Worm (Caenorhabditis elegans) whole organism, mixed stage, embryonic: Measurements from ENCODE around the gene mpz-1.

Experiments used
- M03D4.4 ChIP-seq: sonication (generic microtip); optimal IDR thresholded peaks from 2 replicates; lab custom pipeline; 2017; ENCODE audit warnings: mild to moderate bottlenecking, missing genetic modification characterization, missing compliant biosample characterization
- blmp-1 ChIP-seq: fragments of 150-350 bp; optimal IDR thresholded peaks from 2 replicates; lab custom pipeline; 2014; ENCODE audit warnings: missing biosample characterization, missing genetic modification characterization
- ceh-39 ChIP-seq: fragments of 150-350 bp; optimal IDR thresholded peaks from 2 replicates; lab custom pipeline; 2014; ENCODE audit warnings: missing biosample characterization, missing genetic modification characterization
- ceh-43 ChIP-seq: fragments of 200-800 bp; sonication (Bioruptor generic); optimal IDR thresholded peaks from 2 replicates; lab custom pipeline; 2018; ENCODE audit warnings: mild to moderate bottlenecking, missing genetic modification characterization, moderate library complexity, missing compliant biosample characterization
- ces-1 ChIP-seq: fragments of 150-350 bp; optimal IDR thresholded peaks from 2 replicates; lab custom pipeline; 2014; ENCODE audit warnings: missing biosample characterization, missing genetic modification reagents, missing genetic modification characterization
- cnd-1 ChIP-seq: fragments of 200-800 bp; sonication (Bioruptor generic); optimal IDR thresholded peaks from 2 replicates; lab custom pipeline; 2018; ENCODE audit warnings: mild to moderate bottlenecking, missing genetic modification characterization, missing compliant biosample characterization
- drap-1 ChIP-seq: fragments of 200-800 bp; sonication (Bioruptor generic); optimal IDR thresholded peaks from 3 replicates; lab custom pipeline; 2018; ENCODE audit warnings: mild to moderate bottlenecking, missing genetic modification characterization, missing compliant biosample characterization
- elt-1 ChIP-seq: sonication (generic microtip); optimal IDR thresholded peaks from 2 replicates; lab custom pipeline; 2017; ENCODE audit warnings: missing genetic modification characterization, mild to moderate bottlenecking, missing compliant biosample characterization, antibody characterized with exemption, moderate library complexity, borderline replicate concordance; ENCODE audit not compliant: insufficient read depth
- elt-3 ChIP-seq: fragments of 150-350 bp; optimal IDR thresholded peaks from 2 replicates; lab custom pipeline; 2014; ENCODE audit warnings: missing biosample characterization, missing genetic modification characterization
- flh-1 ChIP-seq: fragments of 200-800 bp; sonication (Bioruptor generic); optimal IDR thresholded peaks from 2 replicates; lab custom pipeline; 2018; ENCODE audit warnings: mild to moderate bottlenecking, missing genetic modification characterization, moderate library complexity, missing compliant biosample characterization
- ham-2 ChIP-seq: fragments of 200-800 bp; sonication (Bioruptor generic); optimal IDR thresholded peaks from 2 replicates; lab custom pipeline; 2018; ENCODE audit warnings: mild to moderate bottlenecking, missing genetic modification characterization, missing compliant biosample characterization
- hlh-1 ChIP-seq: fragments of 150-350 bp; optimal IDR thresholded peaks from 2 replicates; lab custom pipeline; 2014; ENCODE audit warnings: missing biosample characterization, missing genetic modification reagents, missing genetic modification characterization
- lin-13 ChIP-seq: fragments of 150-350 bp; optimal IDR thresholded peaks from 2 replicates; lab custom pipeline; 2014; ENCODE audit warnings: missing biosample characterization, missing genetic modification characterization
- lin-32 ChIP-seq: fragments of 200-800 bp; sonication (Bioruptor generic); optimal IDR thresholded peaks from 2 replicates; lab custom pipeline; 2018; ENCODE audit warnings: mild to moderate bottlenecking, missing genetic modification characterization, missing compliant biosample characterization
- lsy-2 ChIP-seq: fragments of 150-350 bp; optimal IDR thresholded peaks from 2 replicates; lab custom pipeline; 2014; ENCODE audit warnings: missing biosample characterization, missing genetic modification characterization
- mab-5 ChIP-seq: fragments of 150-350 bp; optimal IDR thresholded peaks from 2 replicates; lab custom pipeline; 2014; ENCODE audit warnings: missing biosample characterization, missing genetic modification characterization
- mep-1 ChIP-seq: fragments of 150-350 bp; optimal IDR thresholded peaks from 2 replicates; lab custom pipeline; 2017; ENCODE audit warnings: missing biosample characterization, missing genetic modification reagents, missing genetic modification characterization, inconsistent platforms
- nhr-12 ChIP-seq: fragments of 150-350 bp; optimal IDR thresholded peaks from 2 replicates; lab custom pipeline; 2014; ENCODE audit warnings: missing biosample characterization, missing genetic modification characterization
- nhr-2 ChIP-seq: fragments of 150-350 bp; optimal IDR thresholded peaks from 2 replicates; lab custom pipeline; 2014; ENCODE audit warnings: missing biosample characterization, missing genetic modification characterization
- nhr-237 ChIP-seq: fragments of 150-350 bp; optimal IDR thresholded peaks from 2 replicates; lab custom pipeline; 2014; ENCODE audit warnings: missing biosample characterization, missing genetic modification characterization
- nhr-28 ChIP-seq: fragments of 150-350 bp; optimal IDR thresholded peaks from 2 replicates; lab custom pipeline; 2014; ENCODE audit warnings: missing biosample characterization, missing genetic modification characterization
- nhr-76 ChIP-seq: sonication (generic microtip); optimal IDR thresholded peaks from 2 replicates; lab custom pipeline; 2017; ENCODE audit warnings: missing biosample characterization, missing genetic modification characterization
- pha-4 ChIP-seq: fragments of 150-350 bp; optimal IDR thresholded peaks from 2 replicates; lab custom pipeline; 2018; ENCODE audit warnings: missing biosample characterization, missing genetic modification reagents, missing genetic modification characterization
- sem-2 ChIP-seq: fragments of 200-800 bp; sonication (Bioruptor generic); optimal IDR thresholded peaks from 2 replicates; lab custom pipeline; 2018; ENCODE audit warnings: mild to moderate bottlenecking, missing genetic modification characterization, missing compliant biosample characterization
- snpc-4 ChIP-seq: fragments of 150-350 bp; optimal IDR thresholded peaks from 2 replicates; lab custom pipeline; 2014; ENCODE audit warnings: missing biosample characterization, missing genetic modification characterization
- sptf-1 ChIP-seq: sonication (generic microtip); optimal IDR thresholded peaks from 2 replicates; lab custom pipeline; 2017; ENCODE audit warnings: mild to moderate bottlenecking, missing genetic modification characterization, moderate library complexity, missing compliant biosample characterization
- tbx-8 ChIP-seq: fragments of 200-800 bp; sonication (Bioruptor generic); optimal IDR thresholded peaks from 2 replicates; lab custom pipeline; 2018; ENCODE audit warnings: mild to moderate bottlenecking, missing genetic modification characterization, moderate library complexity, missing compliant biosample characterization
- unc-120 ChIP-seq: sonication (generic microtip); optimal IDR thresholded peaks from 2 replicates; lab custom pipeline; 2017; ENCODE audit warnings: missing genetic modification characterization, missing compliant biosample characterization; ENCODE audit not compliant: poor library complexity, severe bottlenecking
- unc-39 ChIP-seq: fragments of 150-350 bp; optimal IDR thresholded peaks from 2 replicates; lab custom pipeline; 2014; ENCODE audit warnings: missing biosample characterization, missing genetic modification characterization
- unc-62 ChIP-seq: fragments of 150-350 bp; optimal IDR thresholded peaks from 2 replicates; lab custom pipeline; 2014; ENCODE audit warnings: missing biosample characterization, missing genetic modification reagents, missing genetic modification characterization
- zip-8 ChIP-seq: fragments of 150-350 bp; optimal IDR thresholded peaks from 2 replicates; lab custom pipeline; 2014; ENCODE audit warnings: missing biosample characterization, missing genetic modification characterization
- ztf-11 ChIP-seq: fragments of 150-350 bp; optimal IDR thresholded peaks from 2 replicates; lab custom pipeline; 2014; ENCODE audit warnings: missing biosample characterization, missing genetic modification characterization

mpz-1 gene

DNA sequence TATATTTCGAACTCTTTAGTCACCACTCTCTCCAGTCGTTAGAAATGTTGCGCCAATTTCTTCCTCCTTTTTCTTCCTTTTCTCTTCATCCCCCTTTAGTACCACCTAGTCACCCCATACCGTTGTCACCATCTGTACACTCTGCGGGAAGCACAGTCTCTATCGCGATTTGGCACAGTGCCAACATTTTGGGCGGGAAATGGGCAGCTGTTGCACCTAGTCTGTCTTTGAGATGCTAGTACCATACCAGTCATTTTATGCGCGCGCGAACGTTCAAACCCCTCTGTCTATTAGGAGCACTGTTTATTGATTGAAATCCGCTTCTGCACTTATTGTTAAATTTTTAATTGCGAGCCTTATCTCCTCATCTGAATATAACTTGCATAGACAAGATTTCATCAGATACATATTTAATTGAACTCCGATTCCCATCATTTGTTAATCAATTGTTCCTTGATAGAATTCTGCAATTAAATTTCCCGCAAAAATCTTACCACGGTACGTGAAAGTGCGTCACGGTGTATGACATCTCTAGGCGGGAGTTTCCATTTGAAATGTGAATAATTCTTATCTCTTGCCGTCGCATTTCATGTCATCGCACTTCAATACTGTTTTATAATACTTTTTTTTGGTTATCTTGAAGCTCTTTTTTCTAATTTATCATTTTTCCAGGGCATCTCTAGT is 7.0 kb upstream of the mpz-1 start, which contains the start of gene cdl-1:
cdl-1 (plus strand) TSS at position 673 of the 684 bp plus-strand sequence.
- TF ChIP-seq ztf-11 = no peak
- TF ChIP-seq flh-1 (GFP tag; lab: Kevin White, UChicago) = no peak
- TF ChIP-seq unc-120 (tag; lab: Kevin White, UChicago) = no peak
- TF ChIP-seq ceh-43 (GFP tag; lab: Kevin White, UChicago) = no peak
- TF ChIP-seq lin-13 (tag; lab: Kevin White, UChicago) = no peak
- TF ChIP-seq pha-4 (tag; lab: Kevin White, UChicago) = no peak
- no peak for TF ChIP-seq nhr-12
- TF ChIP-seq nhr-237 = peak; percentile 6
- TF ChIP-seq cnd-1 (tag; lab: Kevin White, UChicago) = peak; percentile 69
- TF ChIP-seq lin-32 (GFP tag; lab: Kevin White, UChicago) = peak; percentile 70
- TF ChIP-seq mab-5 (tag; lab: Kevin White, UChicago) = no peak
- TF ChIP-seq ces-1 (GFP tag; lab: Kevin White, UChicago) = peak; percentile 51
- TF ChIP-seq lsy-2 (tag; lab: Kevin White, UChicago) = peak; percentile 22
- TF ChIP-seq nhr-2 = peak; percentile 59
- TF ChIP-seq zip-8 (tag; lab: Kevin White, UChicago) = no peak
- TF ChIP-seq hlh-1 (tag; lab: Kevin White, UChicago) = peak; percentile 33
- no peak for TF ChIP-seq tbx-8 (GFP tag; lab: Kevin White, UChicago)
- TF ChIP-seq elt-3 (tag; lab: Kevin White, UChicago) = no peak
- no peak for TF ChIP-seq blmp-1
- TF ChIP-seq ceh-39 (tag; lab: Kevin White, UChicago) = no peak
- TF ChIP-seq drap-1 (GFP tag; lab: Kevin White, UChicago) = no peak
- TF ChIP-seq nhr-28 (tag; lab: Kevin White, UChicago) = no peak
- no peak for TF ChIP-seq sptf-1
- TF ChIP-seq snpc-4 (tag; lab: Kevin White, UChicago) = no peak

DNA sequence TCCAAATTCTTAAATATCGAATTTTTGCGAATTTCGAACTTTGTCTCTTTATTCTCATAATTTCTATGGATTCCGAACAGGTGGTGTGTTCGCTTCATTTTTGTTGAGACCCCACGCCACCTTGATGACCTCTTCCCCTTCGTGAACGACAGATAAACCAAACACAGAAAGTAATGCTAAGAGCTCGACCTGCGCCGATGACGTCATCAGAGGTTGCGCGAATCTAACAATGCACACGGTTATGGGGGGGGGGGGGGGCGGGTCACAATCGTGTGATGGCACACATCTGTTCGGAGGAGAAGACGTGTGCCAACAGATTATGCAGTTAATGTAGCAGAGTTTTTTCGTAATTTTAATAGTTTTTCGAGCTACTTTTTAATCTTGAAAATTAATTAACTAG is 6.3 kb upstream of the mpz-1 start:
- TF ChIP-seq mep-1 (tag; lab: Kevin White, UChicago) (no peak), zip-8 (tag; lab: Kevin White, UChicago) (peak; percentile 39), lin-32 (GFP tag; lab: Kevin White, UChicago) (no peak), nhr-2 (peak; percentile 70), nhr-12 (no peak), drap-1 (GFP tag; lab: Kevin White, UChicago) (no peak), mab-5 (tag; lab: Kevin White, UChicago) (no peak), nhr-28 (tag; lab: Kevin White, UChicago) (no peak), unc-62 (no peak), hlh-1 (tag; lab: Kevin White, UChicago) (no peak), unc-39 (tag; lab: Kevin White, UChicago) (no peak), lin-13 (tag; lab: Kevin White, UChicago) (no peak), elt-3 (tag; lab: Kevin White, UChicago) (no peak), M03D4.4 (no peak), cnd-1 (tag; lab: Kevin White, UChicago) (peak; percentile 70)

DNA sequence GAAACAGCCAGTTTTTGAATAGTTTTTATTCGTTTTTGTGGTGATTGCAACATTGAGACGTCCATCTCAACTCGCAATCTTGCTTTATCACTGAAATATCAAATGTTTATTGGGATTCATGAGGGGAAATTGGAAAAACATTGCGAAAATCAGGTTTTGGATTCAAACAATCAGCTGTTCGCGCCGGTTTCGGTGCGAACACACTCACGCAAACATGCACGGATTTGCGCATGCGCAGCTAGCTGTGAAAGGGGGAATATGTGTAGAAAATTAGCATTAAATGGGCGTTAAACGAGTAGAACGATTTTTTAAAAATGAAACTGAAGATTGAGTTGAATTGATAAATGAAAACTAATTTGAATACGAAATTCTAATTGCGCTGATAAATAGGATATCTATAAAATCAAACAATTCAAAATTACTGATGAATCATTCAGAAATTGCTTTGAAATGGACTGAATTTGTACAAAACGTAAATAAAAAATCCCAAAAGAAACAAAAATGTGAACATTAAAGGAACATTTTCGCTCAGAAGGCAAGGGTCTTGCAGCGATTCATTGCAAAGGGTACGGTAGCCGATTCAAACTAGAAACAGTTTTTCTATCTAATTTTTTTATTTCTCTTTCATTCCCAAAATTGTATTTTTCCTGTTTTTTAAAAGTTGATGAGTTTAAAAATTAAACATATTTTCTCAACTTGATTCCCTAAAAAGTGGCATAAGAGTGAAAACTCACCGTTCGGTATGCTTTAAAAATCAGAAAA is 5.5 kb upstream of the mpz-1 start, which contains the start of gene ect-2:
ect-2 (minus strand) TSS at position 762 of the 762 bp plus-strand sequence.
- TF ChIP-seq nhr-76 (tag; lab: Kevin White, UChicago) (no peak), sptf-1 (no peak), snpc-4 (tag; lab: Kevin White, UChicago) (no peak), sem-2 (GFP tag; lab: Kevin White, UChicago) (no peak), nhr-2 (no peak), ham-2 (peak; percentile 50)
- TF ChIP-seq, all 35 proteins: peak for 1

DNA sequence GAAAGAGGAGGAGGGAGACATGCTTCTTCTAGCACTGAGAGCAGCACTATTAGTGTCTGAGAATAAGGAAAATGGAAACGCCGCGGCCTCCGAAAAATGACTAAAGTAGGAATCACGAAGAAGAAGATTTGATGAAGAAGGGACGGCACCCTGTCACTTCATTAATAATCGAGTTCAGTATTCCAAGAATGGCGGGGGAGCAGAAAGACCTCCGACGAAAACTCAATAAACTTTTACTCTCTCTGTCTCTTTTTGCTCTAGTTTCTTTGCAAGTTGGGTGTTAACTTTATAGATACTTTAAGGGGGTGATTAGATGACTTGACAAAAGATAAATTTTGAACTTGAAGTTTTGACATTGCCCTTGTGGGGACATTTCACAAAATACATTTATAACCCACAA is 8.6 kb downstream of the mpz-1 start:
- no peak for TF ChIP-seq elt-1 (tag; lab: Kevin White, UChicago)
- TF ChIP-seq blmp-1 = no peak
- peak; percentile 88 for TF ChIP-seq ces-1 (GFP tag; lab: Kevin White, UChicago)
